Fruit fly (Drosophila melanogaster) whole organism, embryonic: ENCODE measurements around the gene CG10996.
A peak's percentile ranks its signal among the peaks of the same experiment; 100 is the strongest.

Experiments
- B-H1 ChIP-seq: fragments of 200-800 bp; sonication (Bioruptor generic); IDR thresholded peaks from 3 replicates; pipeline ENCODE4 v1.3.6; 2022; ENCODE audit warnings: missing biosample characterization, missing genetic modification characterization
- BEAF-32 ChIP-seq: fragments of 200-800 bp; sonication (Bioruptor generic); optimal IDR thresholded peaks from 3 replicates; lab custom pipeline; 2017; ENCODE audit warnings: missing biosample characterization, missing genetic modification characterization, mild to moderate bottlenecking, moderate library complexity, missing genetic modification reagents
- Bdp1 ChIP-seq: fragments of 200-800 bp; sonication (Bioruptor generic); optimal IDR thresholded peaks from 3 replicates; lab custom pipeline; 2016; ENCODE audit warnings: missing biosample characterization, missing genetic modification characterization
- CG10959 ChIP-seq: fragments of 200-800 bp; sonication (Bioruptor generic); IDR thresholded peaks from 2 replicates; pipeline ENCODE4 v1.3.6; 2022; ENCODE audit warnings: missing biosample characterization, missing genetic modification characterization
- CG12299 ChIP-seq: fragments of 200-800 bp; sonication (Bioruptor generic); optimal IDR thresholded peaks from 2 replicates; lab custom pipeline; 2018; ENCODE audit warnings: missing biosample characterization, mild to moderate bottlenecking, missing genetic modification characterization
- CG13287 ChIP-seq: fragments of 200-800 bp; sonication (Bioruptor generic); IDR thresholded peaks from 2 replicates; pipeline ENCODE4 v1.3.6; 2022; ENCODE audit warnings: missing biosample characterization, missing genetic modification characterization; ENCODE audit not compliant: partially characterized antibody
- CG14860 ChIP-seq: fragments of 200-800 bp; sonication (Bioruptor generic); IDR thresholded peaks from 3 replicates; pipeline ENCODE4 v1.3.6; 2022; ENCODE audit warnings: missing biosample characterization, missing genetic modification characterization; ENCODE audit not compliant: partially characterized antibody
- CG15479 ChIP-seq: fragments of 200-800 bp; sonication (Bioruptor generic); optimal IDR thresholded peaks from 3 replicates; lab custom pipeline; 2019; ENCODE audit warnings: missing biosample characterization, mild to moderate bottlenecking, missing genetic modification characterization, moderate library complexity
- CG1603 ChIP-seq: fragments of 200-800 bp; sonication (Bioruptor generic); optimal IDR thresholded peaks from 2 replicates; lab custom pipeline; 2019; ENCODE audit warnings: missing biosample characterization, mild to moderate bottlenecking, missing genetic modification characterization, moderate library complexity
- CG1832 ChIP-seq: fragments of 200-800 bp; sonication (Bioruptor generic); optimal IDR thresholded peaks from 2 replicates; lab custom pipeline; 2017; ENCODE audit warnings: missing biosample characterization, mild to moderate bottlenecking, missing genetic modification characterization, inconsistent platforms
- CG32772 ChIP-seq: fragments of 200-800 bp; sonication (Bioruptor generic); IDR thresholded peaks from 2 replicates; pipeline ENCODE4 v1.3.6; 2022; ENCODE audit warnings: missing biosample characterization, missing genetic modification characterization
- CG34376 ChIP-seq: fragments of 200-800 bp; sonication (Bioruptor generic); optimal IDR thresholded peaks from 2 replicates; lab custom pipeline; 2018; ENCODE audit warnings: missing biosample characterization, mild to moderate bottlenecking, missing genetic modification characterization
- CG4707 ChIP-seq: fragments of 200-800 bp; sonication (Bioruptor generic); optimal IDR thresholded peaks from 2 replicates; lab custom pipeline; 2018; ENCODE audit warnings: missing biosample characterization, mild to moderate bottlenecking, missing genetic modification characterization, moderate library complexity
- CG5953 ChIP-seq: fragments of 200-800 bp; sonication (Bioruptor generic); IDR thresholded peaks from 2 replicates; pipeline ENCODE4 v1.3.6; 2022; ENCODE audit warnings: missing biosample characterization, missing genetic modification characterization
- CG8281 ChIP-seq: fragments of 200-800 bp; sonication (Bioruptor generic); optimal IDR thresholded peaks from 2 replicates; lab custom pipeline; 2018; ENCODE audit warnings: missing biosample characterization, mild to moderate bottlenecking, missing genetic modification characterization, moderate library complexity
- CG8478 ChIP-seq: fragments of >200 bp; optimal IDR thresholded peaks from 2 replicates; lab custom pipeline; 2018
- Camta ChIP-seq: fragments of 200-800 bp; sonication (Bioruptor generic); optimal IDR thresholded peaks from 2 replicates; lab custom pipeline; 2016; ENCODE audit warnings: missing biosample characterization, missing genetic modification characterization
- D ChIP-seq, 2 experiments: fragments of 200-800 bp in 1 of 2; fragments of >200 bp in 1 of 2; sonication (Bioruptor generic) in 1 of 2; optimal IDR thresholded peaks; 2 replicates in 1 of 2; 3 replicates in 1 of 2; lab custom pipeline; 2017; ENCODE audit warnings: mild to moderate bottlenecking in 1 of 2, missing biosample characterization in 1 of 2, missing genetic modification characterization in 1 of 2, missing genetic modification reagents in 1 of 2
- Dbx ChIP-seq: fragments of 200-800 bp; sonication (Bioruptor generic); IDR thresholded peaks from 3 replicates; pipeline ENCODE4 v1.3.6; 2022; ENCODE audit warnings: missing biosample characterization, missing genetic modification characterization
- Deaf1 ChIP-seq: fragments of 200-800 bp; optimal IDR thresholded peaks from 3 replicates; lab custom pipeline; 2019; ENCODE audit warnings: missing biosample characterization, mild to moderate bottlenecking, missing genetic modification characterization, moderate library complexity
- E2f2 ChIP-seq: fragments of 200-800 bp; sonication (Bioruptor generic); IDR thresholded peaks from 2 replicates; pipeline ENCODE4 v1.3.6; 2022; ENCODE audit warnings: missing biosample characterization, missing genetic modification characterization
- GATAe ChIP-seq: fragments of 200-800 bp; sonication (Bioruptor generic); conservative IDR thresholded peaks from 2 replicates; pipeline ENCODE4 v1.3.6; 2022; ENCODE audit warnings: missing biosample characterization, missing genetic modification characterization
- H15 ChIP-seq: fragments of 200-800 bp; sonication (Bioruptor generic); IDR thresholded peaks from 3 replicates; pipeline ENCODE4 v1.3.6; 2022; ENCODE audit warnings: missing biosample characterization, missing genetic modification characterization
- HLH54F ChIP-seq: fragments of 200-800 bp; sonication (Bioruptor generic); optimal IDR thresholded peaks from 3 replicates; lab custom pipeline; 2016; ENCODE audit warnings: missing biosample characterization, missing genetic modification characterization
- Lpt ChIP-seq: fragments of >200 bp; optimal IDR thresholded peaks from 2 replicates; lab custom pipeline; 2018; ENCODE audit warnings: missing biosample characterization, missing genetic modification characterization
- MBD-R2 ChIP-seq: fragments of 200-800 bp; sonication (Bioruptor generic); IDR thresholded peaks from 2 replicates; pipeline ENCODE4 v1.3.6; 2022; ENCODE audit warnings: missing biosample characterization, missing genetic modification characterization
- Med ChIP-seq: fragments of 200-800 bp; sonication (Bioruptor generic); peaks from one replicate; lab custom pipeline; 2016; ENCODE audit warnings: missing biosample characterization, missing genetic modification characterization, mild to moderate bottlenecking, inconsistent platforms, moderate library complexity
- Scr ChIP-seq: fragments of 200-800 bp; sonication (Bioruptor generic); IDR thresholded peaks from 2 replicates; pipeline ENCODE4 v1.3.6; 2022; ENCODE audit warnings: missing biosample characterization, missing genetic modification characterization; ENCODE audit not compliant: partially characterized antibody
- ara ChIP-seq: fragments of 200-800 bp; sonication (Bioruptor generic); IDR thresholded peaks from 2 replicates; pipeline ENCODE4 v1.3.6; 2022; ENCODE audit warnings: missing biosample characterization, missing genetic modification characterization
- ato ChIP-seq: fragments of 200-800 bp; sonication (Bioruptor generic); IDR thresholded peaks from 2 replicates; pipeline ENCODE4 v1.3.6; 2022; ENCODE audit warnings: missing biosample characterization, missing genetic modification characterization; ENCODE audit not compliant: partially characterized antibody
- bbx ChIP-seq: fragments of 200-800 bp; sonication (Bioruptor generic); IDR thresholded peaks from 2 replicates; pipeline ENCODE4 v1.3.6; 2022; ENCODE audit warnings: missing biosample characterization, missing genetic modification characterization; ENCODE audit not compliant: partially characterized antibody
- cas ChIP-seq: fragments of 200-800 bp; sonication (Bioruptor generic); IDR thresholded peaks from 2 replicates; pipeline ENCODE4 v1.3.6; 2022; ENCODE audit warnings: missing biosample characterization, missing genetic modification characterization
- dpn ChIP-seq, 2 experiments: fragments of 200-800 bp; sonication (Bioruptor generic); optimal IDR thresholded peaks; 3 replicates each; lab custom pipeline; 2016; ENCODE audit warnings: missing biosample characterization in 2 of 2, missing genetic modification characterization in 2 of 2
- dysf ChIP-seq: fragments of 200-800 bp; sonication (Bioruptor generic); IDR thresholded peaks from 3 replicates; pipeline ENCODE4 v1.3.6; 2022; ENCODE audit warnings: missing biosample characterization, missing genetic modification characterization
- fd102C ChIP-seq: fragments of 200-800 bp; sonication (Bioruptor generic); optimal IDR thresholded peaks from 2 replicates; lab custom pipeline; 2018; ENCODE audit warnings: missing biosample characterization, mild to moderate bottlenecking, missing genetic modification characterization, moderate library complexity
- hbn ChIP-seq: fragments of 200-800 bp; sonication (Bioruptor generic); IDR thresholded peaks from 2 replicates; pipeline ENCODE4 v1.3.6; 2022; ENCODE audit warnings: missing biosample characterization, missing genetic modification characterization; ENCODE audit not compliant: partially characterized antibody
- kay ChIP-seq: fragments of 200-800 bp; sonication (Bioruptor generic); optimal IDR thresholded peaks from 2 replicates; lab custom pipeline; 2016; ENCODE audit warnings: missing biosample characterization, missing genetic modification characterization
- ken ChIP-seq: fragments of 200-800 bp; sonication (Bioruptor generic); IDR thresholded peaks from 3 replicates; pipeline ENCODE4 v1.3.6; 2022; ENCODE audit warnings: missing biosample characterization, missing genetic modification characterization
- klu ChIP-seq: fragments of 200-800 bp; sonication (Bioruptor generic); IDR thresholded peaks from 2 replicates; pipeline ENCODE4 v1.3.6; 2022; ENCODE audit warnings: missing biosample characterization, missing genetic modification characterization
- nerfin-1 ChIP-seq: fragments of 200-800 bp; sonication (Bioruptor generic); optimal IDR thresholded peaks from 3 replicates; lab custom pipeline; 2019; ENCODE audit warnings: missing biosample characterization, mild to moderate bottlenecking, missing genetic modification characterization, moderate library complexity
- org-1 ChIP-seq: fragments of 200-800 bp; sonication (Bioruptor generic); optimal IDR thresholded peaks from 2 replicates; lab custom pipeline; 2017; ENCODE audit warnings: missing biosample characterization, missing genetic modification characterization
- scrt ChIP-seq: fragments of 200-800 bp; sonication (Bioruptor generic); optimal IDR thresholded peaks from 2 replicates; lab custom pipeline; 2018; ENCODE audit warnings: missing biosample characterization, mild to moderate bottlenecking, missing genetic modification characterization, moderate library complexity
- sisA ChIP-seq: fragments of 200-800 bp; sonication (Bioruptor generic); IDR thresholded peaks from 2 replicates; pipeline ENCODE4 v1.3.6; 2022; ENCODE audit warnings: missing biosample characterization, missing genetic modification characterization
- stwl ChIP-seq: fragments of 200-800 bp; sonication (Bioruptor generic); optimal IDR thresholded peaks from 3 replicates; lab custom pipeline; 2018; ENCODE audit warnings: missing biosample characterization, mild to moderate bottlenecking, missing genetic modification characterization, moderate library complexity
- sug ChIP-seq: fragments of 200-800 bp; optimal IDR thresholded peaks from 2 replicates; lab custom pipeline; 2019; ENCODE audit warnings: missing biosample characterization, mild to moderate bottlenecking, missing genetic modification characterization, moderate library complexity
- toy ChIP-seq: fragments of 200-800 bp; sonication (Bioruptor generic); IDR thresholded peaks from 2 replicates; pipeline ENCODE4 v1.3.6; 2022; ENCODE audit warnings: missing biosample characterization, missing genetic modification characterization
- trem ChIP-seq: fragments of 200-800 bp; optimal IDR thresholded peaks from 3 replicates; lab custom pipeline; 2019; ENCODE audit warnings: missing biosample characterization, mild to moderate bottlenecking, missing genetic modification characterization, moderate library complexity
- tx ChIP-seq: fragments of 200-800 bp; sonication (Bioruptor generic); optimal IDR thresholded peaks from 2 replicates; lab custom pipeline; 2016; ENCODE audit warnings: missing biosample characterization, missing genetic modification characterization

Gene CG10996

dm6 chrX:13830029-13830428, 32.6 kb upstream of the CG10996 start, which contains the start of gene jub (continued):
- no peak for TF ChIP-seq Bdp1 (GFP tag; lab: Kevin White, UChicago)
- peak; percentile 68 for TF ChIP-seq MBD-R2 (GFP tag; lab: Robert Waterston, UW)
- no peak for TF ChIP-seq org-1
- TF ChIP-seq BEAF-32, result peak; percentile 29
- no peak for TF ChIP-seq kay
- TF ChIP-seq sisA, result no peak
- no peak for TF ChIP-seq ara (GFP tag; lab: Robert Waterston, UW)
- TF ChIP-seq CG14860 (GFP tag; lab: Robert Waterston, UW), result no peak
- no peak for TF ChIP-seq CG1603 (tag; lab: Kevin White, UChicago)
- TF ChIP-seq CG15479 (GFP tag; lab: Kevin White, UChicago), result no peak
- peak; percentile 38 for TF ChIP-seq Scr (GFP tag; lab: Robert Waterston, UW)
- TF ChIP-seq CG13287 (GFP tag; lab: Robert Waterston, UW), result peak; percentile 12; the same call in 1 of the 2 replicates
- no peak for TF ChIP-seq Camta (GFP tag; lab: Kevin White, UChicago)
- peak; percentile 84 for TF ChIP-seq CG1832 (GFP tag; lab: Kevin White, UChicago)

DNA sequence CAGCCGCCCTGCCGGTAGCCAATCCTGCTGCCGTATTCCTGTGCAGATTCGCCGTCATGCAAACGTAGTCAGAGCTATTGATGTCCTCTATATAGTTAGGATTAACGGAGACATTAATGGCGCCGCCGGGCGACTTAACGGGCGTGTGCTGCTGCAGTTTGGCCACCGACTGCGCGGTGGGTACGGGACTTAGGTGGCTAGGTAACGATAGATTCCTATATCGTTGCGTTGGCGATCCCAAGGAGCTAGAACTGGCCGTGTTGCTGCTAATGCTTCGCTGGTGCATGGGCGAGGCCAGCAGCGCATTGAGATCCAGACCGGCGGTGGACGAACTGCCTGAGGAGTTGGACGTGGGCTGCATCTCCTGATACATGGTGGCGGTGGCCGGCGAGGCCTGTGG, 31.4 kb upstream of the CG10996 start:
- no peak for TF ChIP-seq B-H1
- TF ChIP-seq tx (GFP tag; lab: Kevin White, UChicago), result no peak
- no peak for TF ChIP-seq D (optimal IDR thresholded peaks at IDR 0.05; lab: Kevin White, UChicago)
- no peak for TF ChIP-seq D (GFP tag; optimal IDR thresholded peaks at IDR 0.05; lab: Kevin White, UChicago)
- peak; percentile 25 for TF ChIP-seq CG8478 (lab: Kevin White, UChicago)

- TF ChIP-seq toy (GFP tag; lab: Robert Waterston, UW), result no peak
- TF ChIP-seq CG12299 (tag; lab: Kevin White, UChicago), result no peak
- TF ChIP-seq CG15479 (GFP tag; lab: Kevin White, UChicago), result no peak
- TF ChIP-seq hbn, result no peak
- peak; percentile 52 for TF ChIP-seq Med
- TF ChIP-seq CG10959 (GFP tag; lab: Robert Waterston, UW), result no peak
- TF ChIP-seq cas (GFP tag; lab: Robert Waterston, UW), result no peak
- TF ChIP-seq CG8281 (tag; lab: Kevin White, UChicago), result no peak
- TF ChIP-seq ken (GFP tag; lab: Robert Waterston, UW), result 0 out of 3 replicates have a peak, but pooled peaks have one; percentile 7
- no peak for TF ChIP-seq HLH54F (GFP tag; lab: Kevin White, UChicago)
- TF ChIP-seq fd102C, result no peak
- no peak for TF ChIP-seq dysf
- TF ChIP-seq CG14860 (GFP tag; lab: Robert Waterston, UW), result no peak
- no peak for TF ChIP-seq scrt (GFP tag; lab: Kevin White, UChicago)
- no peak for TF ChIP-seq CG34376 (GFP tag; lab: Kevin White, UChicago)
- peak; percentile 43 for TF ChIP-seq E2f2
- no peak for TF ChIP-seq dpn (GFP tag; optimal IDR thresholded peaks at IDR 0.05; lab: Kevin White, UChicago)
- TF ChIP-seq klu (GFP tag; lab: Robert Waterston, UW), result no peak
- no peak for TF ChIP-seq Deaf1 (tag; lab: Kevin White, UChicago)
- no peak for TF ChIP-seq H15 (GFP tag; lab: Robert Waterston, UW)
- no peak for TF ChIP-seq CG32772
- TF ChIP-seq CG5953 (GFP tag; lab: Robert Waterston, UW), result no peak
- TF ChIP-seq Dbx, result no peak
- no peak for TF ChIP-seq nerfin-1 (tag; lab: Kevin White, UChicago)
- no peak for TF ChIP-seq trem (tag; lab: Kevin White, UChicago)
- TF ChIP-seq bbx (GFP tag; lab: Robert Waterston, UW), result no peak
- TF ChIP-seq GATAe (GFP tag; lab: Robert Waterston, UW), result no peak
- TF ChIP-seq sug (tag; lab: Kevin White, UChicago), result no peak
- TF ChIP-seq CG4707 (GFP tag; lab: Kevin White, UChicago), result no peak
- no peak for TF ChIP-seq stwl
- TF ChIP-seq Lpt (GFP tag; lab: Kevin White, UChicago), result no peak
- no peak for TF ChIP-seq ato (GFP tag; lab: Robert Waterston, UW)
- TF ChIP-seq MBD-R2 (GFP tag; lab: Robert Waterston, UW), result peak; percentile 54
Observed at dm6 chrX:13822753-13823152, 25.3 kb upstream of the CG10996 start, which contains the start of gene Nup93-1. Nup93-1 (plus strand) TSS chrX:13822826.
